Worm (Caenorhabditis elegans): ENCODE measurements around the gene his-24.

The his-24 gene

ce11 chrX:14490486-14490885, 592 bp downstream of the his-24 start:
- peak; percentile 49 for TF ChIP-seq elt-4 (tag; optimal IDR thresholded peaks at IDR 0.05)
- no peak for TF ChIP-seq nhr-232 (tag; optimal IDR thresholded peaks at IDR 0.05)

ce11 chrX:14491103-14491502, 1.2 kb downstream of the his-24 start:
- TF ChIP-seq dmd-4 (tag; optimal IDR thresholded peaks at IDR 0.05; ENCODE audit: borderline replicate concordance) (peak; percentile 14), unc-86 (tag; optimal IDR thresholded peaks at IDR 0.05) (no peak), sox-2 (GFP tag; IDR thresholded peaks at IDR 0.05) (peak; percentile 55; the same call in 1 of the 2 replicates), K09A11.1 (tag; optimal IDR thresholded peaks at IDR 0.05; ENCODE audit: insufficient read depth) (no peak), ceh-19 (GFP tag; optimal IDR thresholded peaks at IDR 0.05) (no peak), zip-5 (tag; optimal IDR thresholded peaks at IDR 0.05) (no peak), odd-2 (tag; optimal IDR thresholded peaks at IDR 0.05) (no peak), fkh-10 (GFP tag; optimal IDR thresholded peaks at IDR 0.05) (no peak), ceh-2 (tag; optimal IDR thresholded peaks at IDR 0.05) (no peak), ceh-14 (tag; optimal IDR thresholded peaks at IDR 0.05) (no peak), elt-4 (tag; optimal IDR thresholded peaks at IDR 0.05) (no peak), Y22D7AL.16 (tag; optimal IDR thresholded peaks at IDR 0.05) (no peak), unc-42 (tag; optimal IDR thresholded peaks at IDR 0.05) (peak; percentile 3), ama-1 (optimal IDR thresholded peaks at IDR 0.05) (peak; percentile 68), hlh-13 (GFP tag; optimal IDR thresholded peaks at IDR 0.05) (no peak), sdc-2 (tag; optimal IDR thresholded peaks at IDR 0.05) (peak; percentile 59), fax-1 (tag; optimal IDR thresholded peaks at IDR 0.05) (no peak), pag-3 (tag; optimal IDR thresholded peaks at IDR 0.05; ENCODE audit: borderline replicate concordance) (no peak), nhr-11 (tag; optimal IDR thresholded peaks at IDR 0.05) (no peak), ceh-24 (tag; optimal IDR thresholded peaks at IDR 0.05) (no peak), tbx-2 (tag; optimal IDR thresholded peaks at IDR 0.05) (no peak), pha-2 (tag; optimal IDR thresholded peaks at IDR 0.05) (no peak), ceh-18 (tag; optimal IDR thresholded peaks at IDR 0.05) (no peak), rnt-1 (tag; optimal IDR thresholded peaks at IDR 0.05) (no peak), sox-4 (tag; optimal IDR thresholded peaks at IDR 0.05) (no peak), dve-1 (tag; optimal IDR thresholded peaks at IDR 0.05) (no peak), ztf-16 (tag; optimal IDR thresholded peaks at IDR 0.05) (no peak), hlh-15 (tag; optimal IDR thresholded peaks at IDR 0.05) (no peak), tbx-7 (tag; optimal IDR thresholded peaks at IDR 0.05) (no peak), elt-2 (tag; optimal IDR thresholded peaks at IDR 0.05) (peak; percentile 13), ceh-9 (tag; optimal IDR thresholded peaks at IDR 0.05) (no peak), ref-2 (tag; optimal IDR thresholded peaks at IDR 0.05) (peak; percentile 38), ceh-30 (tag; optimal IDR thresholded peaks at IDR 0.05) (no peak), nfya-1 (tag; optimal IDR thresholded peaks at IDR 0.05) (peak; percentile 16)

ce11 chrX:14492441-14492840, 2.5 kb downstream of the his-24 start:
- no peak for TF ChIP-seq C38D4.7 (GFP tag; optimal IDR thresholded peaks at IDR 0.05)
- TF ChIP-seq lim-6 (tag; optimal IDR thresholded peaks at IDR 0.05) = no peak
- no peak for TF ChIP-seq F13H6.1 (tag; optimal IDR thresholded peaks at IDR 0.05)

ce11 chrX:14495075-14495474, 5.2 kb downstream of the his-24 start:
- TF ChIP-seq odd-2 (tag; optimal IDR thresholded peaks at IDR 0.05) (no peak), K02D7.2 (tag; optimal IDR thresholded peaks at IDR 0.05) (no peak), ceh-24 (tag; optimal IDR thresholded peaks at IDR 0.05) (no peak), K09A11.1 (tag; optimal IDR thresholded peaks at IDR 0.05; ENCODE audit: insufficient read depth) (no peak), unc-42 (tag; optimal IDR thresholded peaks at IDR 0.05) (no peak), hlh-30 (tag; optimal IDR thresholded peaks at IDR 0.05; ENCODE audit: insufficient read depth) (no peak)

All from whole organism, late embryonic.